Worm (Caenorhabditis elegans) whole organism, L4 larva: Measurements from ENCODE around the gene srg-64.
A peak's percentile ranks its signal among the peaks of the same experiment; 100 is the strongest.

Experiments used
- F44E2.7 ChIP-seq: fragments of 200-800 bp; sonication (Bioruptor generic); IDR thresholded peaks from 2 replicates; pipeline ENCODE4 v2.1.2; 2022; ENCODE audit warnings: missing genetic modification characterization, missing compliant biosample characterization
- F49E8.2 ChIP-seq: sonication (generic microtip); optimal IDR thresholded peaks from 2 replicates; lab custom pipeline; 2016; ENCODE audit warnings: missing compliant biosample characterization, mild to moderate bottlenecking, missing genetic modification characterization, borderline replicate concordance
- R02D3.7 ChIP-seq: fragments of 150-350 bp; sonication (generic microtip); optimal IDR thresholded peaks from 3 replicates; lab custom pipeline; 2014; ENCODE audit warnings: missing biosample characterization, missing genetic modification characterization
- T26A8.4 ChIP-seq: fragments of 200-800 bp; sonication (Bioruptor generic); IDR thresholded peaks from 2 replicates; pipeline ENCODE4 v1.3.6; 2022; ENCODE audit warnings: missing genetic modification characterization, missing compliant biosample characterization
- Y5F2A.4 ChIP-seq: fragments of 200-800 bp; sonication (Bioruptor generic); optimal IDR thresholded peaks from 2 replicates; lab custom pipeline; 2018; ENCODE audit warnings: mild to moderate bottlenecking, missing genetic modification characterization, missing compliant biosample characterization
- aha-1 ChIP-seq: fragments of 150-350 bp; peaks from one replicate; lab custom pipeline; 2014; ENCODE audit warnings: missing biosample characterization, missing genetic modification characterization
- aly-2 ChIP-seq: sonication (generic microtip); optimal IDR thresholded peaks from 2 replicates; lab custom pipeline; 2018; ENCODE audit warnings: missing biosample characterization, missing genetic modification characterization
- attf-4 ChIP-seq: sonication (generic microtip); optimal IDR thresholded peaks from 3 replicates; lab custom pipeline; 2017; ENCODE audit warnings: missing biosample characterization, missing genetic modification characterization
- ceh-20 ChIP-seq: fragments of 200-800 bp; sonication (Bioruptor generic); IDR thresholded peaks from 2 replicates; pipeline ENCODE4 v1.3.6; 2022; ENCODE audit warnings: missing genetic modification reagents, missing genetic modification characterization, missing compliant biosample characterization
- ceh-28 ChIP-seq: fragments of 150-350 bp; optimal IDR thresholded peaks from 2 replicates; lab custom pipeline; 2014; ENCODE audit warnings: missing biosample characterization, missing genetic modification reagents, missing genetic modification characterization
- ceh-32 ChIP-seq: sonication (generic microtip); optimal IDR thresholded peaks from 2 replicates; lab custom pipeline; 2016; ENCODE audit warnings: mild to moderate bottlenecking, missing genetic modification characterization, missing compliant biosample characterization; ENCODE audit not compliant: poor library complexity
- ceh-82 ChIP-seq: sonication (generic microtip); optimal IDR thresholded peaks from 2 replicates; lab custom pipeline; 2017; ENCODE audit warnings: missing biosample characterization, missing genetic modification characterization
- daf-12 ChIP-seq: fragments of 150-350 bp; optimal IDR thresholded peaks from 2 replicates; lab custom pipeline; 2014; ENCODE audit warnings: missing biosample characterization, missing genetic modification reagents, missing genetic modification characterization
- daf-19 ChIP-seq: fragments of 200-800 bp; sonication (Bioruptor generic); conservative IDR thresholded peaks from 2 replicates; pipeline ENCODE4 v1.3.6; 2022; ENCODE audit warnings: missing genetic modification characterization, missing compliant biosample characterization
- daf-8 ChIP-seq: fragments of 200-800 bp; sonication (Bioruptor generic); IDR thresholded peaks from 2 replicates; pipeline ENCODE4 v1.3.6; 2022; ENCODE audit warnings: missing genetic modification characterization, missing compliant biosample characterization
- dmd-6 ChIP-seq: fragments of 200-800 bp; sonication (Bioruptor generic); IDR thresholded peaks from 2 replicates; pipeline ENCODE4 v1.3.6; 2022; ENCODE audit warnings: missing genetic modification reagents, missing genetic modification characterization, missing compliant biosample characterization
- dmd-8 ChIP-seq: fragments of 200-800 bp; sonication (Bioruptor generic); IDR thresholded peaks from 2 replicates; pipeline ENCODE4 v1.3.6; 2022; ENCODE audit warnings: missing genetic modification characterization, missing compliant biosample characterization
- dmd-9 ChIP-seq: fragments of 200-800 bp; sonication (Bioruptor generic); IDR thresholded peaks from 2 replicates; pipeline ENCODE4 v1.3.6; 2022; ENCODE audit warnings: missing genetic modification reagents, missing genetic modification characterization, missing compliant biosample characterization
- dpl-1 ChIP-seq: fragments of 150-350 bp; optimal IDR thresholded peaks from 2 replicates; lab custom pipeline; 2014; ENCODE audit warnings: missing biosample characterization, missing genetic modification reagents, missing genetic modification characterization
- duxl-1 ChIP-seq: sonication (generic microtip); optimal IDR thresholded peaks from 2 replicates; lab custom pipeline; 2016; ENCODE audit warnings: mild to moderate bottlenecking, missing genetic modification characterization, moderate library complexity, missing compliant biosample characterization; ENCODE audit not compliant: poor library complexity
- dve-1 ChIP-seq: sonication (generic microtip); optimal IDR thresholded peaks from 2 replicates; lab custom pipeline; 2017; ENCODE audit warnings: antibody characterized with exemption, mild to moderate bottlenecking, missing genetic modification characterization, missing compliant biosample characterization; ENCODE audit not compliant: insufficient read depth
- egl-27 ChIP-seq: sonication (generic microtip); optimal IDR thresholded peaks from 3 replicates; lab custom pipeline; 2017; ENCODE audit warnings: missing biosample characterization, missing genetic modification reagents, missing genetic modification characterization
- fkh-10 ChIP-seq: fragments of 150-350 bp; optimal IDR thresholded peaks from 2 replicates; lab custom pipeline; 2014; ENCODE audit warnings: missing biosample characterization, missing genetic modification reagents, missing genetic modification characterization
- hif-1 ChIP-seq, 2 experiments: sonication (generic microtip); optimal IDR thresholded peaks; 2 replicates each; lab custom pipeline; 2016 to 2017; ENCODE audit warnings: missing compliant biosample characterization in 2 of 2, missing genetic modification characterization in 2 of 2, missing genetic modification reagents in 2 of 2, missing genotype in 2 of 2, mild to moderate bottlenecking in 1 of 2
- hlh-30 ChIP-seq: sonication (generic microtip); optimal IDR thresholded peaks from 2 replicates; lab custom pipeline; 2017; ENCODE audit warnings: antibody characterized with exemption, mild to moderate bottlenecking, missing genetic modification characterization, missing compliant biosample characterization; ENCODE audit not compliant: insufficient read depth
- lin-1 ChIP-seq: fragments of 200-800 bp; sonication (Bioruptor generic); IDR thresholded peaks from 2 replicates; pipeline ENCODE4 v1.3.6; 2022; ENCODE audit warnings: missing genetic modification reagents, missing genetic modification characterization, missing compliant biosample characterization
- lin-15B ChIP-seq: fragments of 150-350 bp; sonication (generic microtip); optimal IDR thresholded peaks from 3 replicates; lab custom pipeline; 2014; ENCODE audit warnings: missing biosample characterization, missing genetic modification characterization
- mdt-29 ChIP-seq: fragments of 200-800 bp; sonication (Bioruptor generic); IDR thresholded peaks from 2 replicates; pipeline ENCODE4 v1.3.6; 2022; ENCODE audit warnings: missing genetic modification reagents, missing genetic modification characterization, missing compliant biosample characterization
- mep-1 ChIP-seq: fragments of 150-350 bp; sonication (generic microtip); optimal IDR thresholded peaks from 3 replicates; lab custom pipeline; 2014; ENCODE audit warnings: missing biosample characterization, missing genetic modification characterization
- mes-2 ChIP-seq: sonication (generic microtip); optimal IDR thresholded peaks from 2 replicates; lab custom pipeline; 2016; ENCODE audit warnings: missing genotype, mild to moderate bottlenecking, missing genetic modification characterization, missing compliant biosample characterization; ENCODE audit not compliant: poor library complexity, severe bottlenecking
- mxl-2 ChIP-seq: fragments of 200-800 bp; sonication (Bioruptor generic); conservative IDR thresholded peaks from 2 replicates; pipeline ENCODE4 v1.3.6; 2022; ENCODE audit warnings: missing genetic modification reagents, missing genetic modification characterization, missing compliant biosample characterization
- nhr-10 ChIP-seq: fragments of 150-350 bp; optimal IDR thresholded peaks from 2 replicates; lab custom pipeline; 2014; ENCODE audit warnings: missing biosample characterization, missing genetic modification characterization
- nhr-102 ChIP-seq: sonication (generic microtip); optimal IDR thresholded peaks from 2 replicates; lab custom pipeline; 2016; ENCODE audit warnings: mild to moderate bottlenecking, missing genetic modification characterization, moderate library complexity, missing compliant biosample characterization
- nhr-111 ChIP-seq: fragments of 200-800 bp; sonication (Bioruptor generic); optimal IDR thresholded peaks from 2 replicates; lab custom pipeline; 2018; ENCODE audit warnings: mild to moderate bottlenecking, missing genetic modification characterization, missing compliant biosample characterization
- nhr-28 ChIP-seq: fragments of 150-350 bp; optimal IDR thresholded peaks from 2 replicates; lab custom pipeline; 2014; ENCODE audit warnings: missing biosample characterization, missing genetic modification characterization
- nhr-48 ChIP-seq: sonication (generic microtip); optimal IDR thresholded peaks from 2 replicates; lab custom pipeline; 2016; ENCODE audit warnings: mild to moderate bottlenecking, missing genetic modification characterization, missing compliant biosample characterization
- nhr-76 ChIP-seq: fragments of 150-350 bp; optimal IDR thresholded peaks from 2 replicates; lab custom pipeline; 2014; ENCODE audit warnings: missing biosample characterization, missing genetic modification characterization
- nhr-77 ChIP-seq: fragments of 150-350 bp; optimal IDR thresholded peaks from 2 replicates; lab custom pipeline; 2014; ENCODE audit warnings: missing biosample characterization, missing genetic modification characterization
- snpc-4 ChIP-seq: fragments of 150-350 bp; optimal IDR thresholded peaks from 2 replicates; lab custom pipeline; 2014; ENCODE audit warnings: missing biosample characterization, missing genetic modification characterization
- tag-97 ChIP-seq: fragments of 200-800 bp; sonication (Bioruptor generic); IDR thresholded peaks from 2 replicates; pipeline ENCODE4 v1.3.6; 2022; ENCODE audit warnings: missing genetic modification characterization, missing compliant biosample characterization
- tra-1 ChIP-seq: fragments of 200-800 bp; sonication (Bioruptor generic); IDR thresholded peaks from 2 replicates; pipeline ENCODE4 v1.3.6; 2022; ENCODE audit warnings: missing genetic modification reagents, missing genetic modification characterization, missing compliant biosample characterization
- unc-39 ChIP-seq: sonication (generic microtip); optimal IDR thresholded peaks from 2 replicates; lab custom pipeline; 2017; ENCODE audit warnings: missing biosample characterization, missing genetic modification characterization
- unc-62 ChIP-seq, 3 experiments: fragments of 150-350 bp in 1 of 3; sonication (generic microtip); optimal IDR thresholded peaks in 2 of 3; peaks in 1 of 3; 1 replicate in 1 of 3; 2 replicates in 2 of 3; lab custom pipeline; 2014 to 2017; ENCODE audit warnings: missing biosample characterization in 3 of 3, missing genetic modification characterization in 3 of 3, missing genetic modification reagents in 3 of 3, missing genotype in 1 of 3
- vab-7 ChIP-seq: fragments of 200-800 bp; sonication (Bioruptor generic); IDR thresholded peaks from 2 replicates; pipeline ENCODE4 v1.3.6; 2022; ENCODE audit warnings: missing genetic modification reagents, missing genetic modification characterization, missing compliant biosample characterization
- zfp-3 ChIP-seq: fragments of 200-800 bp; sonication (Bioruptor generic); conservative IDR thresholded peaks from 2 replicates; pipeline ENCODE4 v1.3.6; 2022; ENCODE audit warnings: missing genetic modification reagents, missing genetic modification characterization, missing compliant biosample characterization
- ztf-11 ChIP-seq: fragments of 150-350 bp; optimal IDR thresholded peaks from 2 replicates; lab custom pipeline; 2014; ENCODE audit warnings: missing biosample characterization, missing genetic modification characterization

Gene srg-64

ce11 chrX:15779503-15779902 is 39.1 kb upstream of the srg-64 start (continued):
- TF ChIP-seq nhr-76 (tag; lab: Kevin White, UChicago) = no peak
- TF ChIP-seq mxl-2 (GFP tag; lab: Robert Waterston, UW) = no peak
- peak; percentile 94 for TF ChIP-seq nhr-28 (tag; lab: Kevin White, UChicago)
- TF ChIP-seq nhr-10 (tag; lab: Kevin White, UChicago) = peak; percentile 43
- TF ChIP-seq dmd-6 (GFP tag; lab: Robert Waterston, UW) = peak; percentile 93
- TF ChIP-seq egl-27 (tag; lab: Kevin White, UChicago) = no peak
- TF ChIP-seq zfp-3 (GFP tag; lab: Robert Waterston, UW) = no peak
- TF ChIP-seq nhr-111 (GFP tag; lab: Kevin White, UChicago) = no peak
- TF ChIP-seq mdt-29 (GFP tag; lab: Robert Waterston, UW) = peak; percentile 34; the same call in 1 of the 2 replicates
- peak; percentile 90 for TF ChIP-seq hlh-30 (tag; lab: Kevin White, UChicago)
- TF ChIP-seq unc-62 (GFP tag; optimal IDR thresholded peaks at IDR 0.05 in 1 of 2; lab: Kevin White, UChicago) = peak in 1 of 2 experiments; percentile 96
- no peak for TF ChIP-seq unc-62 (tag; optimal IDR thresholded peaks at IDR 0.05; lab: Kevin White, UChicago)
- TF ChIP-seq vab-7 (GFP tag; lab: Robert Waterston, UW) = no peak
- no peak for TF ChIP-seq dmd-9
- TF ChIP-seq daf-12 (tag; lab: Kevin White, UChicago) = no peak
- TF ChIP-seq T26A8.4 (GFP tag; lab: Robert Waterston, UW) = peak; percentile 43
- no peak for TF ChIP-seq R02D3.7 (tag; lab: Kevin White, UChicago)
- no peak for TF ChIP-seq daf-19 (GFP tag; lab: Robert Waterston, UW)
- no peak for TF ChIP-seq F44E2.7 (GFP tag; lab: Robert Waterston, UW)
- TF ChIP-seq, all 104 proteins: peak for 31

DNA sequence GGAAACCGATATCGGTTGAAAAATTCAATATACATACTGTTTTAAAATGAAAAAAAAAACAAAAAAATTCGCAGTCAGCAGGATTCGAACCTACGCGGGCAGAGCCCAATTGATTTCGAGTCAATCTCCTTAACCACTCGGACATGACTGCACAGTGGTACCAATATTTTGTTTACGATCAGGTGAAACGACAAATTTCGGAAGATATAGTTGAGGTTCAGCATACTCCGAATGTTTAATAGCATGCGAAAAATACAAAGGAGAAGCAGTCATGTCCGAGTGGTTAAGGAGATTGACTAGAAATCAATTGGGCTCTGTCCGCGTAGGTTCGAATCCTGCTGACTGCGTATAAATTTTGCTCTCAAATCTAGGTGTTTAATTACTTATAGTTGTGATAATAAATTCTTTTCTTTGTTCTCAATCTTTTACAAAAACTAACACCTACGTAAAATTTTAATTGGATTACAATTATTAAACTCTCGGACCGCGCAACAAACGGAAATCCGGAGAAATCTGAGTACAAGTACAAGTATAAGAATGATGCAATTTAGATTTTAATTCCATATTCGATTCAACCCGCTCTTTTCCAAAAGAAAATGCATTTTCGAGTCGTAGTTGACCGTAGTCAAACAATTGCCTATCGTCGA is 33.0 kb upstream of the srg-64 start, which contains the start of gene Y7A5A.13:
TSS of gene Y7A5A.13 (plus strand) at position 597 of the 647 bp plus-strand sequence.
- TF ChIP-seq duxl-1 (peak; percentile 54), nhr-102 (tag; lab: Kevin White, UChicago) (peak; percentile 61), ceh-28 (tag; lab: Kevin White, UChicago) (no peak), ztf-11 (tag; lab: Kevin White, UChicago) (no peak), dmd-8 (GFP tag; lab: Robert Waterston, UW) (0 out of 2 replicates have a peak, but pooled peaks have one; percentile 33), ceh-82 (no peak), R02D3.7 (tag; lab: Kevin White, UChicago) (no peak), mes-2 (tag; lab: Kevin White, UChicago) (peak; percentile 58), dve-1 (tag; lab: Kevin White, UChicago) (peak; percentile 61), nhr-111 (GFP tag; lab: Kevin White, UChicago) (peak; percentile 4), tag-97 (GFP tag; lab: Robert Waterston, UW) (no peak), mep-1 (no peak), tra-1 (GFP tag; lab: Robert Waterston, UW) (peak; percentile 75), lin-15B (tag; lab: Kevin White, UChicago) (no peak), T26A8.4 (GFP tag; lab: Robert Waterston, UW) (peak; percentile 68), F44E2.7 (GFP tag; lab: Robert Waterston, UW) (peak; percentile 61; the same call in 1 of the 2 replicates), dpl-1 (GFP tag; lab: Kevin White, UChicago) (no peak), nhr-77 (tag; lab: Kevin White, UChicago) (no peak), ceh-32 (tag; lab: Kevin White, UChicago) (no peak), ceh-20 (0 out of 2 replicates have a peak, but pooled peaks have one; percentile 52), attf-4 (tag; lab: Kevin White, UChicago) (no peak), F49E8.2 (tag; lab: Kevin White, UChicago) (no peak), aha-1 (tag; lab: Kevin White, UChicago) (peak; percentile 91), hif-1 (tag; optimal IDR thresholded peaks at IDR 0.05; lab: Kevin White, UChicago) (no peak), nhr-48 (tag; lab: Kevin White, UChicago) (peak; percentile 51), daf-8 (GFP tag; lab: Robert Waterston, UW) (no peak), nhr-10 (tag; lab: Kevin White, UChicago) (no peak), aly-2 (no peak), vab-7 (GFP tag; lab: Robert Waterston, UW) (peak; percentile 86), lin-1 (peak; percentile 57), Y5F2A.4 (no peak), fkh-10 (GFP tag; lab: Kevin White, UChicago) (no peak), snpc-4 (tag; lab: Kevin White, UChicago) (no peak), zfp-3 (GFP tag; lab: Robert Waterston, UW) (no peak), unc-39 (no peak), daf-19 (GFP tag; lab: Robert Waterston, UW) (no peak)
